Fruit fly (Drosophila melanogaster) whole organism, wandering third instar larva: ENCODE results near the gene futsch.

Experiments used
- Hr78 ChIP-seq: fragments of >200 bp; optimal IDR thresholded peaks from 2 replicates; lab custom pipeline; 2017; ENCODE audit warnings: missing biosample characterization, missing genetic modification characterization
- Jra ChIP-seq: sonication (Bioruptor generic); optimal IDR thresholded peaks from 2 replicates; lab custom pipeline; 2016; ENCODE audit warnings: missing biosample characterization, missing genetic modification characterization
- Myc ChIP-seq: fragments of >200 bp; optimal IDR thresholded peaks from 2 replicates; lab custom pipeline; 2017
- Sp1 ChIP-seq: fragments of 200-800 bp; sonication (Bioruptor generic); optimal IDR thresholded peaks from 3 replicates; lab custom pipeline; 2019; ENCODE audit warnings: missing biosample characterization, mild to moderate bottlenecking, missing genetic modification characterization, moderate library complexity
- ey ChIP-seq: fragments of 200-800 bp; sonication (Bioruptor generic); optimal IDR thresholded peaks from 2 replicates; lab custom pipeline; 2016; ENCODE audit warnings: missing biosample characterization, missing genetic modification characterization
- foxo ChIP-seq, 2 experiments: fragments of 200-800 bp; sonication (Bioruptor generic); optimal IDR thresholded peaks; 2 replicates in 1 of 2; 3 replicates in 1 of 2; lab custom pipeline; 2016 to 2017; ENCODE audit warnings: missing biosample characterization in 2 of 2, missing genetic modification characterization in 2 of 2
- fru ChIP-seq: fragments of 200-800 bp; sonication (Bioruptor generic); optimal IDR thresholded peaks from 3 replicates; lab custom pipeline; 2016; ENCODE audit warnings: missing biosample characterization, mild to moderate bottlenecking, missing genetic modification characterization
- psq ChIP-seq: fragments of 200-800 bp; sonication (Bioruptor generic); optimal IDR thresholded peaks from 3 replicates; lab custom pipeline; 2017; ENCODE audit warnings: missing biosample characterization, mild to moderate bottlenecking, missing genetic modification characterization, moderate library complexity
- usp ChIP-seq: fragments of >200 bp; optimal IDR thresholded peaks from 2 replicates; lab custom pipeline; 2017; ENCODE audit warnings: missing biosample characterization, missing genetic modification characterization

DNA sequence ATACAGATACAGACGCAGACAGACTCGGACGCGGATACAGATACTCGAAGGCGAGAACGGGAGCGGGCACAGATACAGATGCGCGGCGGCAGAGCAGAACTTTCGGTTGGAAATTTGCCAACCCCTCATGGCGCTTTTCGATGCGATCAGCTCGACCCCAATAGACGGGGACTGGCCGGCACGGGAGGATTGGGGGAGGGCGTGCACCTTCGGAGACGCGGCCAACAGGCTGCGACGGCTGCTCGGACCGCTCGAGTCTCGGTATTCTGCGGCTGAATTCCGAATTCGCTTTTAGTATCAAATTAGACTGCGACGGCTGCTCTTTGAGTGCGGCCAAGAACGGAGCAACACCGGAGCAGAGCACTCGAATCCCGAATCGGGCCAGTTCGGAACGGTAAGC lies 24.6 kb upstream of the futsch start:
- TF ChIP-seq foxo (GFP tag; optimal IDR thresholded peaks at IDR 0.05; lab: Kevin White, UChicago) (no peak), psq (GFP tag; lab: Kevin White, UChicago) (no peak), Jra (GFP tag; lab: Kevin White, UChicago) (no peak), usp (no peak), Hr78 (no peak), fru (no peak), Myc (lab: Kevin White, UChicago) (no peak), Sp1 (GFP tag; lab: Kevin White, UChicago) (no peak), ey (GFP tag; lab: Kevin White, UChicago) (no peak)
